Worm (Caenorhabditis elegans): ENCODE data around the gene rab-3.

Gene rab-3

DNA sequence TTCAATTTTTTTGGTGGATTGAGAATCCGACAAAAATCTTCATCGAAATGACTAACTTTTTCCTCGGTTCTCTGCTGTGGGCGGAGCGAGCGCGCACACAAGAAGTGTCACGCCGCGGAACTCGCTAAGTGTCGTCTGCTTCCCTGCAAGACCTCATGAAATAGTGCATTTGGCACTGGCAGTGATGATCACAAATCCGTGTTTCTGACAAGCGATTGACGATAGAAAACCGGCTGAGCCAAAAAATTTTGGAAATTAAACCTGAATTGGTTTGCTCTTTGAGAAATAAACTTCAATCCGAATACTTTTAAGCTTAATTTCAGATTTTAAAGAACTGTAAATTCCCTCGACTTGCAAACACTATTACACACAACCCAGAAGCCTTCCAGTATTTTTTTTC lies 26.2 kb downstream of the rab-3 start:
- TF ChIP-seq set-16 (GFP tag; IDR thresholded peaks at IDR 0.05) = no peak
- no peak for TF ChIP-seq pha-4 (GFP tag; IDR thresholded peaks at IDR 0.05)
- TF ChIP-seq pha-4 (tag; optimal IDR thresholded peaks at IDR 0.05) = no peak
- TF ChIP-seq ces-1 (GFP tag; optimal IDR thresholded peaks at IDR 0.05) = no peak
- no peak for TF ChIP-seq hif-1 (tag; optimal IDR thresholded peaks at IDR 0.05)
- TF ChIP-seq unc-130 (GFP tag; optimal IDR thresholded peaks at IDR 0.05) = no peak
- peak; percentile 86 for TF ChIP-seq hlh-30 (tag; optimal IDR thresholded peaks at IDR 0.05; ENCODE audit: insufficient read depth)
- no peak for TF ChIP-seq ZK546.5 (tag; optimal IDR thresholded peaks at IDR 0.05)
- TF ChIP-seq egl-27 (tag; optimal IDR thresholded peaks at IDR 0.05) = no peak
- TF ChIP-seq ceh-82 (tag; optimal IDR thresholded peaks at IDR 0.05) = no peak
- no peak for TF ChIP-seq gei-8 (GFP tag; optimal IDR thresholded peaks at IDR 0.05)
- no peak for TF ChIP-seq fos-1 (tag; optimal IDR thresholded peaks at IDR 0.05)
- no peak for TF ChIP-seq T20F7.1 (GFP tag; optimal IDR thresholded peaks at IDR 0.05)
- TF ChIP-seq madf-5 (GFP tag; IDR thresholded peaks at IDR 0.05) = no peak
- no peak for TF ChIP-seq tra-1 (GFP tag; IDR thresholded peaks at IDR 0.05)
- no peak for TF ChIP-seq lin-29 (GFP tag; IDR thresholded peaks at IDR 0.05)
- 0 out of 2 replicates have a peak, but pooled peaks have one; percentile 39 for TF ChIP-seq Y48G9A.11 (GFP tag; IDR thresholded peaks at IDR 0.05)
- TF ChIP-seq nhr-76 (tag; optimal IDR thresholded peaks at IDR 0.05) = no peak
- TF ChIP-seq D1046.2 (GFP tag; IDR thresholded peaks at IDR 0.05) = no peak
- no peak for TF ChIP-seq R02D3.7 (tag; optimal IDR thresholded peaks at IDR 0.05)
- TF ChIP-seq snpc-1.2 (GFP tag; IDR thresholded peaks at IDR 0.05) = no peak; the same call in 1 of the 2 replicates
- TF ChIP-seq mep-1 (tag; optimal IDR thresholded peaks at IDR 0.05) = peak; percentile 56
- peak; percentile 27 for TF ChIP-seq ztf-7 (tag; optimal IDR thresholded peaks at IDR 0.05)
- TF ChIP-seq T26A8.4 (GFP tag; IDR thresholded peaks at IDR 0.05) = peak; percentile 78
- peak; percentile 26 for TF ChIP-seq aha-1 (tag)
- TF ChIP-seq madf-9 (GFP tag; conservative IDR thresholded peaks at IDR 0.05) = no peak
- TF ChIP-seq zag-1 (tag; optimal IDR thresholded peaks at IDR 0.05) = no peak
- TF ChIP-seq dmd-9 (GFP tag; IDR thresholded peaks at IDR 0.05) = no peak
- TF ChIP-seq lin-1 (GFP tag; IDR thresholded peaks at IDR 0.05) = 0 out of 2 replicates have a peak, but pooled peaks have one; percentile 16
- TF ChIP-seq ceh-62 (tag; optimal IDR thresholded peaks at IDR 0.05) = no peak
- TF ChIP-seq spr-3 (GFP tag; optimal IDR thresholded peaks at IDR 0.05) = peak; percentile 30
- TF ChIP-seq dmd-6 (GFP tag; IDR thresholded peaks at IDR 0.05) = peak; percentile 43
- peak in 1 of 2 experiments; percentile 76 for TF ChIP-seq lsy-2 (tag; optimal IDR thresholded peaks at IDR 0.05)
- TF ChIP-seq ceh-44 (GFP tag; IDR thresholded peaks at IDR 0.05) = peak; percentile 93
- TF ChIP-seq pqm-1 (tag; optimal IDR thresholded peaks at IDR 0.05) = no peak
- peak; percentile 21 for TF ChIP-seq F49E8.2 (tag; optimal IDR thresholded peaks at IDR 0.05; ENCODE audit: borderline replicate concordance)
- no peak for TF ChIP-seq ztf-11 (tag; optimal IDR thresholded peaks at IDR 0.05)
- TF ChIP-seq lim-7 (GFP tag; IDR thresholded peaks at IDR 0.05) = no peak
- no peak for TF ChIP-seq daf-8 (GFP tag; IDR thresholded peaks at IDR 0.05)
- peak; percentile 0 for TF ChIP-seq nhr-11 (tag; optimal IDR thresholded peaks at IDR 0.05)
- TF ChIP-seq mes-2 (tag; optimal IDR thresholded peaks at IDR 0.05; ENCODE audit: poor library complexity, severe bottlenecking) = peak; percentile 77
- TF ChIP-seq zfp-2 (tag; optimal IDR thresholded peaks at IDR 0.05) = no peak
- TF ChIP-seq nhr-111 (GFP tag; optimal IDR thresholded peaks at IDR 0.05) = peak; percentile 39
- peak; percentile 95 for TF ChIP-seq ama-1 (optimal IDR thresholded peaks at IDR 0.05)
- no peak for TF ChIP-seq nhr-48 (tag; optimal IDR thresholded peaks at IDR 0.05)
- TF ChIP-seq daf-16 (GFP tag; optimal IDR thresholded peaks at IDR 0.05) = no peak
- TF ChIP-seq daf-16 (tag; optimal IDR thresholded peaks at IDR 0.05) = peak; percentile 60
- no peak for TF ChIP-seq Y75B8A.6 (GFP tag; IDR thresholded peaks at IDR 0.05)
- no peak for TF ChIP-seq egl-43 (GFP tag; IDR thresholded peaks at IDR 0.05)
- TF ChIP-seq lin-39 (tag; optimal IDR thresholded peaks at IDR 0.05) = no peak
- TF ChIP-seq hlh-11 (tag; optimal IDR thresholded peaks at IDR 0.05) = peak; percentile 64
- peak; percentile 35 for TF ChIP-seq nhr-25 (tag; optimal IDR thresholded peaks at IDR 0.05; ENCODE audit: borderline replicate concordance, insufficient read depth)
